Worm (Caenorhabditis elegans): ENCODE results near the gene sre-40.

Gene sre-40

ce11 chrII:4684852-4685251 is 1.3 kb upstream of the sre-40 start:
- TF ChIP-seq nhr-129 (tag; optimal IDR thresholded peaks at IDR 0.05) (no peak), mdl-1 (tag; optimal IDR thresholded peaks at IDR 0.05) (no peak), blmp-1 (tag; optimal IDR thresholded peaks at IDR 0.05; ENCODE audit: insufficient read depth) (no peak), ama-1 (optimal IDR thresholded peaks at IDR 0.05) (no peak), F13H6.1 (tag; optimal IDR thresholded peaks at IDR 0.05) (no peak), lin-13 (GFP tag; optimal IDR thresholded peaks at IDR 0.05) (no peak), unc-55 (GFP tag; optimal IDR thresholded peaks at IDR 0.05) (no peak), lin-39 (tag; optimal IDR thresholded peaks at IDR 0.05) (no peak), aly-2 (tag; optimal IDR thresholded peaks at IDR 0.05) (no peak), nhr-77 (tag; optimal IDR thresholded peaks at IDR 0.05) (no peak), unc-62 (GFP tag; optimal IDR thresholded peaks at IDR 0.05) (no peak), nhr-25 (tag; optimal IDR thresholded peaks at IDR 0.05) (no peak), nhr-237 (tag; optimal IDR thresholded peaks at IDR 0.05) (no peak), ceh-16 (tag; optimal IDR thresholded peaks at IDR 0.05) (no peak), lsy-2 (tag; optimal IDR thresholded peaks at IDR 0.05) (no peak), skn-1 (tag; optimal IDR thresholded peaks at IDR 0.05) (no peak), zag-1 (tag; optimal IDR thresholded peaks at IDR 0.05) (no peak), nhr-21 (tag; optimal IDR thresholded peaks at IDR 0.05) (no peak)

- TF ChIP-seq ztf-11 (tag; optimal IDR thresholded peaks at IDR 0.05) (no peak), ceh-82 (tag; optimal IDR thresholded peaks at IDR 0.05) (no peak), gmeb-1 (tag; optimal IDR thresholded peaks at IDR 0.05) (no peak), elt-1 (tag; optimal IDR thresholded peaks at IDR 0.05) (no peak), lin-13 (GFP tag; optimal IDR thresholded peaks at IDR 0.05) (no peak), ZK546.5 (tag; optimal IDR thresholded peaks at IDR 0.05) (no peak), nhr-23 (tag; optimal IDR thresholded peaks at IDR 0.05) (no peak), zag-1 (tag; optimal IDR thresholded peaks at IDR 0.05) (no peak), ceh-16 (tag; optimal IDR thresholded peaks at IDR 0.05) (no peak), lin-11 (tag; optimal IDR thresholded peaks at IDR 0.05) (no peak), blmp-1 (tag; optimal IDR thresholded peaks at IDR 0.05; ENCODE audit: insufficient read depth) (no peak), Y55F3AM.14 (GFP tag; optimal IDR thresholded peaks at IDR 0.05) (no peak)
Measured at ce11 chrII:4681391-4681790, 2.2 kb downstream of the sre-40 start, which contains the start of gene T05A7.7. Gene T05A7.7 (minus strand): TSS chrII:4681491.

ce11 chrII:4677916-4678315 is 5.7 kb downstream of the sre-40 start, which contains the start of gene T05A7.1:
Gene T05A7.1 (plus strand): TSS chrII:4678216.
- TF ChIP-seq unc-62 (GFP tag; optimal IDR thresholded peaks at IDR 0.05) (no peak), gmeb-1 (tag; optimal IDR thresholded peaks at IDR 0.05) (no peak), R02D3.7 (tag; optimal IDR thresholded peaks at IDR 0.05) (no peak), elt-1 (tag; optimal IDR thresholded peaks at IDR 0.05) (no peak), dmd-4 (tag; optimal IDR thresholded peaks at IDR 0.05) (no peak), mdl-1 (tag; optimal IDR thresholded peaks at IDR 0.05) (no peak), alr-1 (tag; optimal IDR thresholded peaks at IDR 0.05) (no peak), lin-13 (GFP tag; optimal IDR thresholded peaks at IDR 0.05) (no peak), lin-39 (tag; optimal IDR thresholded peaks at IDR 0.05) (no peak), nhr-77 (tag; optimal IDR thresholded peaks at IDR 0.05) (no peak), ztf-1 (GFP tag; conservative IDR thresholded peaks at IDR 0.05) (no peak), crh-2 (tag; optimal IDR thresholded peaks at IDR 0.05) (no peak), ceh-82 (tag; optimal IDR thresholded peaks at IDR 0.05) (no peak), ztf-11 (tag; optimal IDR thresholded peaks at IDR 0.05) (no peak), ztf-4 (tag; optimal IDR thresholded peaks at IDR 0.05) (no peak), fos-1 (tag; optimal IDR thresholded peaks at IDR 0.05) (no peak)

- TF ChIP-seq aly-2 (tag; optimal IDR thresholded peaks at IDR 0.05) (no peak), nhr-129 (tag; optimal IDR thresholded peaks at IDR 0.05) (peak; percentile 39)
Measured at ce11 chrII:4676241-4676640, 7.4 kb downstream of the sre-40 start.

ce11 chrII:4675481-4675880 is 8.1 kb downstream of the sre-40 start, which contains the start of gene T05A7.3:
Gene T05A7.3 (plus strand): TSS chrII:4675781.
- TF ChIP-seq sem-4 (tag; optimal IDR thresholded peaks at IDR 0.05) (no peak), unc-39 (tag; optimal IDR thresholded peaks at IDR 0.05) (no peak), mbf-1 (tag; optimal IDR thresholded peaks at IDR 0.05) (no peak), egl-27 (tag; optimal IDR thresholded peaks at IDR 0.05) (no peak), sma-9 (GFP tag; optimal IDR thresholded peaks at IDR 0.05) (no peak), sma-9 (tag; optimal IDR thresholded peaks at IDR 0.05) (no peak), nhr-6 (tag; optimal IDR thresholded peaks at IDR 0.05) (no peak), snpc-4 (tag; optimal IDR thresholded peaks at IDR 0.05) (no peak), crh-2 (tag; optimal IDR thresholded peaks at IDR 0.05) (no peak), skn-1 (tag; optimal IDR thresholded peaks at IDR 0.05) (no peak), unc-62 (GFP tag; optimal IDR thresholded peaks at IDR 0.05) (no peak), R02D3.7 (tag; optimal IDR thresholded peaks at IDR 0.05) (no peak), ztf-1 (GFP tag; conservative IDR thresholded peaks at IDR 0.05) (no peak), nhr-12 (tag; optimal IDR thresholded peaks at IDR 0.05) (no peak), lin-11 (tag; optimal IDR thresholded peaks at IDR 0.05) (no peak), ama-1 (optimal IDR thresholded peaks at IDR 0.05) (no peak), nhr-10 (tag; optimal IDR thresholded peaks at IDR 0.05) (no peak), mdl-1 (tag; optimal IDR thresholded peaks at IDR 0.05) (no peak), nhr-25 (tag; optimal IDR thresholded peaks at IDR 0.05) (no peak), peb-1 (tag; optimal IDR thresholded peaks at IDR 0.05) (no peak)
